Worm (Caenorhabditis elegans) whole organism, L2 larva: Measurements from ENCODE around the gene lsy-2.

Experiments used
- ceh-16 ChIP-seq: fragments of 150-350 bp; optimal IDR thresholded peaks from 2 replicates; lab custom pipeline; 2014; ENCODE audit warnings: missing biosample characterization, missing genetic modification characterization
- fos-1 ChIP-seq: fragments of 150-350 bp; optimal IDR thresholded peaks from 2 replicates; lab custom pipeline; 2014; ENCODE audit warnings: missing biosample characterization, missing genetic modification characterization
- mdl-1 ChIP-seq, 2 experiments: fragments of 150-350 bp in 1 of 2; sonication (generic microtip) in 1 of 2; optimal IDR thresholded peaks; 2 replicates each; lab custom pipeline; 2017; ENCODE audit warnings: missing biosample characterization in 2 of 2, missing genetic modification characterization in 2 of 2
- nhr-25 ChIP-seq: fragments of 150-350 bp; sonication (generic microtip); optimal IDR thresholded peaks from 3 replicates; lab custom pipeline; 2014; ENCODE audit warnings: missing biosample characterization, missing genetic modification characterization
- unc-39 ChIP-seq: fragments of 150-350 bp; optimal IDR thresholded peaks from 2 replicates; lab custom pipeline; 2014; ENCODE audit warnings: missing biosample characterization, missing genetic modification characterization
- unc-62 ChIP-seq: fragments of 150-350 bp; optimal IDR thresholded peaks from 2 replicates; lab custom pipeline; 2014; ENCODE audit warnings: missing biosample characterization, missing genetic modification reagents, missing genetic modification characterization
- zag-1 ChIP-seq: fragments of 150-350 bp; optimal IDR thresholded peaks from 2 replicates; lab custom pipeline; 2014; ENCODE audit warnings: missing biosample characterization, missing genetic modification characterization

DNA sequence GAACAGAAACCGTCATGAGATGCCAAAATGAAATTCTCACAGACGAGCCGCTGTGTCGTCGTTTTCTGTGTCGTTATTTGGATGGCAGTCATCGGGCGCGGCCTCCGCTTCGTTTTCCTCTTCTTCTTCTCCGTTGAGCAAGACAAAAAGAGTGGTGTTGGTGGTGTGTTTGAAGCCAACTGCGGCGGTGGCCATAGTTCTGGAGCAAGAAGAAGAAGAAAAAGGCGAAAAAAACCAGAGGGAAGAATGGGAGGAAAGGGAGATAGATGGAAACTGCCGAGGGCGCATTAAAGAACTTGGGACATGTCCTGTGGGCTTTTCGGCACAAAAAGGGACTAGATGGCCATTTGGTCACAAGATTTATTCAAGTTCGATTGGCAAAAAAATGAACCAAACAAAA is 42.1 kb downstream of the lsy-2 start, which contains the start of gene F53B1.9:
- TF ChIP-seq zag-1 (no peak), ceh-16 (tag; lab: Kevin White, UChicago) (no peak), mdl-1 (tag; optimal IDR thresholded peaks at IDR 0.05; lab: Kevin White, UChicago) (no peak), unc-39 (tag; lab: Kevin White, UChicago) (no peak), nhr-25 (tag; lab: Kevin White, UChicago) (no peak), fos-1 (no peak), unc-62 (GFP tag; lab: Kevin White, UChicago) (no peak)
